Fruit fly (Drosophila melanogaster): Measurements from ENCODE around the gene eRF1.
A peak's percentile ranks its signal among the peaks of the same experiment; 100 is the strongest.

The eRF1 gene

dm6 chr3L:20313469-20313868 lies 34.7 kb upstream of the eRF1 start, which contains the start of gene alphaSnap (continued):
- peak; percentile 36; the same call in 1 of the 2 replicates for TF ChIP-seq CG42726 (GFP tag; IDR thresholded peaks at IDR 0.05; ENCODE audit: partially characterized antibody)
- no peak for TF ChIP-seq hth (optimal IDR thresholded peaks at IDR 0.05)
- TF ChIP-seq chif (GFP tag; optimal IDR thresholded peaks at IDR 0.05): peak in 1 of 2 experiments; percentile 20
- no peak for TF ChIP-seq HHEX (GFP tag; optimal IDR thresholded peaks at IDR 0.05)
- TF ChIP-seq Pdp1 (GFP tag; optimal IDR thresholded peaks at IDR 0.05): peak in 1 of 2 experiments; percentile 55
- TF ChIP-seq fd64A (GFP tag; optimal IDR thresholded peaks at IDR 0.05): no peak
- TF ChIP-seq Antp (GFP tag; optimal IDR thresholded peaks at IDR 0.05): peak; percentile 41
- no peak for TF ChIP-seq CG17361 (GFP tag; IDR thresholded peaks at IDR 0.05)
- no peak for TF ChIP-seq CG17328 (GFP tag; IDR thresholded peaks at IDR 0.05)
- peak; percentile 45; the same call in 1 of the 2 replicates for TF ChIP-seq seq (GFP tag; IDR thresholded peaks at IDR 0.05)
- no peak for TF ChIP-seq CG18619 (GFP tag; optimal IDR thresholded peaks at IDR 0.05)
- TF ChIP-seq CG12391 (tag; optimal IDR thresholded peaks at IDR 0.05): peak; percentile 23
- TF ChIP-seq CG17568 (GFP tag; optimal IDR thresholded peaks at IDR 0.05): no peak
- TF ChIP-seq toy (GFP tag; IDR thresholded peaks at IDR 0.05): no peak
- TF ChIP-seq CG8281 (tag; optimal IDR thresholded peaks at IDR 0.05): no peak
- peak; percentile 83 for TF ChIP-seq MBD-R2 (GFP tag; IDR thresholded peaks at IDR 0.05)
- TF ChIP-seq CG33213 (GFP tag; optimal IDR thresholded peaks at IDR 0.05): peak; percentile 60
- TF ChIP-seq klu (GFP tag; IDR thresholded peaks at IDR 0.05): no peak
- TF ChIP-seq MESR4 (GFP tag; optimal IDR thresholded peaks at IDR 0.05): peak; percentile 96
- peak; percentile 15 for TF ChIP-seq Fer1 (GFP tag; optimal IDR thresholded peaks at IDR 0.05)
- no peak for TF ChIP-seq Tbp (GFP tag; optimal IDR thresholded peaks at IDR 0.05)
- no peak for TF ChIP-seq CG7357 (GFP tag; IDR thresholded peaks at IDR 0.05)
- no peak for TF ChIP-seq esg (GFP tag; conservative IDR thresholded peaks at IDR 0.05)
- TF ChIP-seq unc-4 (GFP tag; IDR thresholded peaks at IDR 0.05; ENCODE audit: partially characterized antibody): 0 out of 2 replicates have a peak, but pooled peaks have one; percentile 40
- TF ChIP-seq Elba2 (GFP tag; optimal IDR thresholded peaks at IDR 0.05): peak; percentile 66
- peak; percentile 50; the same call in 1 of the 3 replicates for TF ChIP-seq ci (GFP tag; IDR thresholded peaks at IDR 0.05)
- TF ChIP-seq trem (tag; optimal IDR thresholded peaks at IDR 0.05): peak; percentile 71
- no peak for TF ChIP-seq B-H1 (GFP tag; IDR thresholded peaks at IDR 0.05)
- TF ChIP-seq ewg (GFP tag; optimal IDR thresholded peaks at IDR 0.05): no peak
- TF ChIP-seq NC2β (GFP tag; optimal IDR thresholded peaks at IDR 0.05): no peak
- TF ChIP-seq p53 (GFP tag; optimal IDR thresholded peaks at IDR 0.05): no peak
- no peak for TF ChIP-seq psq (GFP tag; optimal IDR thresholded peaks at IDR 0.05)
- no peak for TF ChIP-seq CG4707 (GFP tag; optimal IDR thresholded peaks at IDR 0.05)
- TF ChIP-seq CG34224 (GFP tag; IDR thresholded peaks at IDR 0.05; ENCODE audit: partially characterized antibody): peak; percentile 36; the same call in 1 of the 3 replicates
- no peak for TF ChIP-seq CG12299 (tag; optimal IDR thresholded peaks at IDR 0.05)
- no peak for TF ChIP-seq CG10462 (GFP tag; optimal IDR thresholded peaks at IDR 0.05)
- TF ChIP-seq Neu2 (GFP tag; optimal IDR thresholded peaks at IDR 0.05; ENCODE audit: borderline replicate concordance): no peak
- TF ChIP-seq CG3163 (GFP tag; optimal IDR thresholded peaks at IDR 0.05): no peak
- no peak for TF ChIP-seq CG8765 (GFP tag; IDR thresholded peaks at IDR 0.05)
- TF ChIP-seq nmo (GFP tag; optimal IDR thresholded peaks at IDR 0.05): peak; percentile 51
- no peak for TF ChIP-seq jigr1 (GFP tag; IDR thresholded peaks at IDR 0.05)
- TF ChIP-seq fd102C (GFP tag; optimal IDR thresholded peaks at IDR 0.05): no peak
- no peak for TF ChIP-seq sim (GFP tag; IDR thresholded peaks at IDR 0.05)
- peak; percentile 42 for TF ChIP-seq HmgD (GFP tag; optimal IDR thresholded peaks at IDR 0.05)
- TF ChIP-seq Ravus (GFP tag; IDR thresholded peaks at IDR 0.05): no peak
- no peak for TF ChIP-seq salm (tag; optimal IDR thresholded peaks at IDR 0.05)
- no peak for TF ChIP-seq tup (GFP tag; optimal IDR thresholded peaks at IDR 0.05)
- TF ChIP-seq disco-r (GFP tag; optimal IDR thresholded peaks at IDR 0.05): no peak
- TF ChIP-seq E2f2 (GFP tag; IDR thresholded peaks at IDR 0.05): peak; percentile 83

Data from whole organism, embryonic.